Fruit fly (Drosophila melanogaster) whole organism, adult: Measurements from ENCODE around the gene CG31286.

Experiments used
- CG11617 ChIP-seq: fragments of 200-800 bp; sonication (Bioruptor generic); optimal IDR thresholded peaks from 2 replicates; lab custom pipeline; 2017; ENCODE audit warnings: mild to moderate bottlenecking, missing biosample characterization, missing genetic modification reagents, missing genetic modification characterization
- CG12768 ChIP-seq: fragments of 200-800 bp; sonication (Bioruptor generic); optimal IDR thresholded peaks from 2 replicates; lab custom pipeline; 2017; ENCODE audit warnings: missing biosample characterization, missing genetic modification characterization, mild to moderate bottlenecking, moderate library complexity, missing genetic modification reagents
- CG14711 ChIP-seq: fragments of 200-800 bp; sonication (Bioruptor generic); optimal IDR thresholded peaks from 2 replicates; lab custom pipeline; 2018; ENCODE audit warnings: missing biosample characterization, mild to moderate bottlenecking, missing genetic modification characterization, moderate library complexity
- CG1620 ChIP-seq: fragments of 200-800 bp; sonication (Bioruptor generic); optimal IDR thresholded peaks from 2 replicates; lab custom pipeline; 2016; ENCODE audit warnings: missing biosample characterization, missing genetic modification characterization
- CG33017 ChIP-seq: fragments of 200-800 bp; sonication (Bioruptor generic); optimal IDR thresholded peaks from 2 replicates; lab custom pipeline; 2018; ENCODE audit warnings: missing biosample characterization, mild to moderate bottlenecking, missing genetic modification characterization, moderate library complexity
- CG5204 ChIP-seq: fragments of 200-800 bp; sonication (Bioruptor generic); optimal IDR thresholded peaks from 2 replicates; lab custom pipeline; 2016; ENCODE audit warnings: missing biosample characterization, missing genetic modification characterization
- CG7045 ChIP-seq: fragments of 200-800 bp; sonication (Bioruptor generic); optimal IDR thresholded peaks from 2 replicates; lab custom pipeline; 2017; ENCODE audit warnings: missing biosample characterization, mild to moderate bottlenecking, missing genetic modification characterization
- CG7101 ChIP-seq: fragments of 200-800 bp; sonication (Bioruptor generic); optimal IDR thresholded peaks from 2 replicates; lab custom pipeline; 2018; ENCODE audit warnings: missing biosample characterization, mild to moderate bottlenecking, missing genetic modification characterization, moderate library complexity
- Clk ChIP-seq: fragments of 200-800 bp; sonication (Bioruptor generic); optimal IDR thresholded peaks from 2 replicates; lab custom pipeline; 2017; ENCODE audit warnings: missing biosample characterization, missing genetic modification characterization
- Crg-1 ChIP-seq: fragments of 200-800 bp; sonication (Bioruptor generic); optimal IDR thresholded peaks from 2 replicates; lab custom pipeline; 2016; ENCODE audit warnings: missing biosample characterization, missing genetic modification characterization
- Hr96 ChIP-seq: fragments of 200-800 bp; sonication (Bioruptor generic); optimal IDR thresholded peaks from 2 replicates; lab custom pipeline; 2016; ENCODE audit warnings: missing biosample characterization, missing genetic modification characterization
- Mnt ChIP-seq: fragments of 200-800 bp; sonication (Bioruptor generic); optimal IDR thresholded peaks from 2 replicates; lab custom pipeline; 2016; ENCODE audit warnings: missing biosample characterization, mild to moderate bottlenecking, missing genetic modification characterization
- bab1 ChIP-seq: fragments of 200-800 bp; sonication (Bioruptor generic); optimal IDR thresholded peaks from 3 replicates; lab custom pipeline; 2019; ENCODE audit warnings: missing biosample characterization, mild to moderate bottlenecking, missing genetic modification characterization, moderate library complexity
- cic ChIP-seq: fragments of 200-800 bp; sonication (Bioruptor generic); optimal IDR thresholded peaks from 2 replicates; lab custom pipeline; 2017; ENCODE audit warnings: missing biosample characterization, mild to moderate bottlenecking, missing genetic modification characterization, moderate library complexity
- cnc ChIP-seq, 2 experiments: fragments of >200 bp; optimal IDR thresholded peaks; 2 replicates each; lab custom pipeline; 2017
- kay ChIP-seq: fragments of 200-800 bp; sonication (Bioruptor generic); peaks from one replicate; lab custom pipeline; 2016; ENCODE audit warnings: missing biosample characterization, missing genetic modification characterization, borderline replicate concordance
- ovo ChIP-seq: fragments of 200-800 bp; sonication (Bioruptor generic); optimal IDR thresholded peaks from 2 replicates; lab custom pipeline; 2016; ENCODE audit warnings: missing biosample characterization, missing genetic modification characterization
- pad ChIP-seq: fragments of 200-800 bp; sonication (Bioruptor generic); optimal IDR thresholded peaks from 3 replicates; lab custom pipeline; 2017; ENCODE audit warnings: missing biosample characterization, missing genetic modification characterization, mild to moderate bottlenecking, moderate library complexity, missing genetic modification reagents
- tj ChIP-seq: fragments of 200-800 bp; sonication (Bioruptor generic); optimal IDR thresholded peaks from 3 replicates; lab custom pipeline; 2017; ENCODE audit warnings: missing biosample characterization, mild to moderate bottlenecking, missing genetic modification characterization, moderate library complexity
- toe ChIP-seq: fragments of 200-800 bp; sonication (Bioruptor generic); optimal IDR thresholded peaks from 2 replicates; lab custom pipeline; 2016; ENCODE audit warnings: missing biosample characterization, missing genetic modification characterization

CG31286 gene

DNA sequence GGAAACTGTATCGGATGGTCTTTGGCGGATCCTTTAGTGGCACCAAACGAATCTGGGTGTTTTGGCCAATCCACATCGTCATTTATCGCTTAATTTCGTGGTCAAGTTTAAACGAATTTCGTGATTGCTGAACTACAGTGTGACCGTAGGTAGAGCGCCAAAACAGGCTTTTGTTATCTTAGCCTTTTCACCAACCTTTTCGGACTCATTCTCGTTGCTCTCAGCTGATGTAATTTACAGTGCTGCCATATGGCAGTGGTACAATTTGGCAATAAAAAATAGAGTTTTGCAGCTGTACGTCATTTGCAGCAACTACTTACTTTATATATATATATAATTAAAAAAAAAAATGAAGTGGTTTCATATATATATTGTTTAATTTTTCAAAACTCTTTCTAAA is 18.9 kb downstream of the CG31286 start, which contains the start of gene agt:
TSS of gene agt (minus strand) at position 160 of the 400 bp plus-strand sequence.
- TF ChIP-seq tj (GFP tag; lab: Kevin White, UChicago) (no peak), bab1 (no peak), CG14711 (tag; lab: Kevin White, UChicago) (peak; percentile 36)

DNA sequence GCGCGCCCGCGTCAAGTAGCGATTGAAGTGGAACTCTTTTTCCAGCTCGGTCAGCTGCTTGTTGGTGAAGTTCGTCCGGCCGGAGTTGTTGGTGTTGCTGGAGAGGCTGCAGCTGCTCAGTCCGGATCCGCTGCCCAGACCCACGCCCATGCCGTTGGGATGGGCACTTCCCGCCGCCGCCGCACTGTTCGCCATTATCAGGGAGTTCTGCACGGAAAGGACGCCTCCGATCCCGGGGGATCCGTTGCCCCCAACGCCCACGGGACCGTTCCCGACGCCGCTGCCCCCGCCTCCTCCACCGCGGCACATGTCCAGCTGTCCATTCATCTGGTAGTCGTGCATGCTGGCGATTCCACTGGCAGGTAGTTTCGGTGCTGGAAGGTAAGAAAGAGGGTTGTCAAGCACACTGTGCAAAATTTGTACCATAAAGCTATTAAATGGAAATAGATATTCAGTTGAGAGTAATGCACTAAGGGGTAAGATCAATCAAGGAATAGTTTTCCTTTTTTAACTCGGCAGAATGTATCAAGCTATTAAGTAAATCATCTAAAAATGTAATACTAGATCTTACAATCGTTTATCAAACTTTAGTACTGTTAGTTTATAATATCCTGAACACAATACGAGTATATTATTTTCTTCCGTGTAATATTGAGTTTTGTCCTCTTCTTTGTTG is 21.7 kb downstream of the CG31286 start:
- TF ChIP-seq toe (GFP tag; lab: Kevin White, UChicago) (no peak), CG5204 (GFP tag; lab: Kevin White, UChicago) (no peak), bab1 (no peak), Clk (no peak), cic (GFP tag; lab: Kevin White, UChicago) (no peak), Mnt (GFP tag; lab: Kevin White, UChicago) (no peak), CG33017 (tag; lab: Kevin White, UChicago) (no peak), Crg-1 (GFP tag; lab: Kevin White, UChicago) (no peak), CG11617 (GFP tag; lab: Kevin White, UChicago) (no peak), cnc (optimal IDR thresholded peaks at IDR 0.05; lab: Kevin White, UChicago) (no peak), Hr96 (GFP tag; lab: Kevin White, UChicago) (no peak), kay (GFP tag; lab: Kevin White, UChicago) (no peak), CG14711 (tag; lab: Kevin White, UChicago) (no peak), tj (GFP tag; lab: Kevin White, UChicago) (no peak), CG7101 (tag; lab: Kevin White, UChicago) (no peak), CG7045 (GFP tag; lab: Kevin White, UChicago) (no peak), ovo (GFP tag; lab: Kevin White, UChicago) (no peak), CG1620 (GFP tag; lab: Kevin White, UChicago) (no peak), pad (GFP tag; lab: Kevin White, UChicago) (no peak)

DNA sequence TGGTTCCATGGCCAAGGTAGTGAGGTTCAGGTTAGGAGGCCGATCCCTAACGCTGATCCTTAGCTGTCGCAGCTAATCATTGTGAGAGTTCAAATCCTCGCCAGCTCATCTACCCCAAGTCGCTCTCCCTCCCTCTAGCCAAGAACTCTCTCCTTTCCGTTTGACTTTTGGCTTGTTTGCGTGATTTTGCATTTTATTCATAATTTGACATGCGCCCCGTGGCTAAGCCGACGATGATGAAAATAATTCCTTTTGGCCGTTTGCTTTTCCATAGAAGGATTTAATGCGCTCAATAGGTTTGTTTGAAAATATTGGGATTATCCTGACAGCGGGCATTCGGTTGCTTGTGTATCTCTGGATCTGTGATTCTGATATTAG is 22.2 kb downstream of the CG31286 start:
- TF ChIP-seq Hr96 (GFP tag; lab: Kevin White, UChicago): no peak
- TF ChIP-seq Clk: no peak
- TF ChIP-seq toe (GFP tag; lab: Kevin White, UChicago): no peak
- TF ChIP-seq CG7101 (tag; lab: Kevin White, UChicago): no peak
- TF ChIP-seq CG14711 (tag; lab: Kevin White, UChicago): no peak
- no peak for TF ChIP-seq Mnt (GFP tag; lab: Kevin White, UChicago)
- TF ChIP-seq Crg-1 (GFP tag; lab: Kevin White, UChicago): no peak
- TF ChIP-seq CG5204 (GFP tag; lab: Kevin White, UChicago): no peak
- TF ChIP-seq tj (GFP tag; lab: Kevin White, UChicago): no peak
- TF ChIP-seq kay (GFP tag; lab: Kevin White, UChicago): no peak
- TF ChIP-seq CG11617 (GFP tag; lab: Kevin White, UChicago): no peak
- no peak for TF ChIP-seq cnc (optimal IDR thresholded peaks at IDR 0.05; lab: Kevin White, UChicago)
- no peak for TF ChIP-seq CG7045 (GFP tag; lab: Kevin White, UChicago)

DNA sequence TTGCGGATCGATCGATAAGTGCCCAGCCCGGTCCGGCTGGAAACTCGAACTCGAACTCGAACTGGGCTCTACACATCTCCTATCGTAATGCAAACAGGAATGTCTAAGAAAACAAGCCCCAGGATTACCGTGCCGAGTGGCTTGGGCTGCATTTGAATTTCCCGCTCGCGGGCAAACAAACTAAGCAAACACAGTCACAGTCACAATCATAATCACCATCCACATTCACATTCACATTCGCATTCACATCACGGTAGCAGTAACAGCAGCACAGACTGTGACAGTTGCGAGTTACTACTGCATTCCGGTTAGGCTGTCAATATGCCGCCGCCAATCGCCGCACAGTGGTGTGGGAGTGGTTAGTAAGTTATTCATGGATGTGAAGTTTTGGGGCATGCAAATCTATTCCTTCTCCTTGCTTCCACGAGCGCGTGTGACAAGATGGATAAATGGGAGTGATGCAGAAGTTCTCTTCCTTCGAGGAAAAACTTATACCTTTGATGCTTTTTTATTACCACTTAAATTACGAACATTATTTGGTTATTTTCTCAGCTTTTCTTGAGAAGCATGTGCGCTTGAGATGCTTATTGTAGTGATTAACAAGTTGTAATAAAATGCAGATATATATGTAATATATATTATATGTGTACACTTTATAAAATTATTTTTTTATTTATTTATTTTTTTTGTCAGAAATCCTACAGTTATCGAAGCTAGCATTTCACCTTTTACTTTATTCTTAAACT is 23.5 kb downstream of the CG31286 start:
- TF ChIP-seq kay (GFP tag; lab: Kevin White, UChicago) (no peak), Clk (no peak), Mnt (GFP tag; lab: Kevin White, UChicago) (no peak), bab1 (no peak), cic (GFP tag; lab: Kevin White, UChicago) (no peak), Crg-1 (GFP tag; lab: Kevin White, UChicago) (no peak), CG14711 (tag; lab: Kevin White, UChicago) (no peak), Hr96 (GFP tag; lab: Kevin White, UChicago) (no peak), CG7101 (tag; lab: Kevin White, UChicago) (no peak), cnc (optimal IDR thresholded peaks at IDR 0.05; lab: Kevin White, UChicago) (no peak), CG11617 (GFP tag; lab: Kevin White, UChicago) (no peak), CG7045 (GFP tag; lab: Kevin White, UChicago) (no peak), CG5204 (GFP tag; lab: Kevin White, UChicago) (no peak), pad (GFP tag; lab: Kevin White, UChicago) (no peak), CG12768 (GFP tag; lab: Kevin White, UChicago) (no peak), toe (GFP tag; lab: Kevin White, UChicago) (no peak)

DNA sequence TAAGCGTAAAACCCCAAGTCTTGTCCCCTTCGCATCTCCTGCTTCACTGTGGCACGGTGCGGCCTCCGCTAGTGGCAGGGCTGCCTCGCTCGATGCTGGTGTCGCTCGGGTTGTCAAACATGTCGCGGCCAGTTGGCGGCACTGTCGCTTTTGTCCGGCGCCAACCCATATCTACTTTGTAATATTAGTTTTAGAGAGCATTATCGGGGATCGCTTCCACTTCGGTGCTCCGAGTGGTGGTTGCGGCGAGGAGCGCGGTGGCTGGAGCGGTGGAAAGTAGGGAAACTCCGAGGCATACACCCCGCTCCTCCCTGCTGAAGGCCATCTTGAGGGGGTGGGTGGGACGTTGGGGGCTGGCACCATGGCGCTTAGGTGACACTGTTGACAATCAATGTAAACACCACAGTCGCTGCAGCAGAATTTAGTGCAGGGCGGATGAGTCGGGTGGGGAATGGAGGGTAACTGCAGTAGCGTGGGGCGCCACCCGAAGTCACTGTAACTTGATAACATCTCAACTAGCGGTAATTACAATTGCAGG is 24.2 kb downstream of the CG31286 start:
- TF ChIP-seq Clk: no peak
- no peak for TF ChIP-seq CG5204 (GFP tag; lab: Kevin White, UChicago)
- no peak for TF ChIP-seq CG14711 (tag; lab: Kevin White, UChicago)
- no peak for TF ChIP-seq Mnt (GFP tag; lab: Kevin White, UChicago)
- TF ChIP-seq Crg-1 (GFP tag; lab: Kevin White, UChicago): no peak
- TF ChIP-seq CG7045 (GFP tag; lab: Kevin White, UChicago): no peak
- TF ChIP-seq cnc (optimal IDR thresholded peaks at IDR 0.05; lab: Kevin White, UChicago): no peak
- no peak for TF ChIP-seq CG11617 (GFP tag; lab: Kevin White, UChicago)
- TF ChIP-seq ovo (GFP tag; lab: Kevin White, UChicago): no peak
- TF ChIP-seq CG7101 (tag; lab: Kevin White, UChicago): no peak
